Fruit fly (Drosophila melanogaster): ENCODE results near the gene Krn.
A peak's percentile ranks its signal among the peaks of the same experiment; 100 is the strongest.

Gene Krn

dm6 chr3L:17668386-17668944, 14.4 kb upstream of the Krn start (continued):
- no peak for TF ChIP-seq YL-1 (GFP tag; optimal IDR thresholded peaks at IDR 0.05)
- TF ChIP-seq CG6813 (GFP tag; optimal IDR thresholded peaks at IDR 0.05): no peak
- no peak for TF ChIP-seq zen2 (GFP tag; IDR thresholded peaks at IDR 0.05; ENCODE audit: partially characterized antibody)
- 0 out of 3 replicates have a peak, but pooled peaks have one; percentile 55 for TF ChIP-seq CG2199 (GFP tag; IDR thresholded peaks at IDR 0.05)
- TF ChIP-seq CG15601 (tag; optimal IDR thresholded peaks at IDR 0.05): no peak
- no peak for TF ChIP-seq CG4854 (GFP tag; optimal IDR thresholded peaks at IDR 0.05)
- TF ChIP-seq CG13287 (GFP tag; IDR thresholded peaks at IDR 0.05; ENCODE audit: partially characterized antibody): no peak
- no peak for TF ChIP-seq Mad (GFP tag; optimal IDR thresholded peaks at IDR 0.05)
- TF ChIP-seq Stat92E (GFP tag; optimal IDR thresholded peaks at IDR 0.05): peak in 1 of 3 experiments; percentile 49
- no peak for TF ChIP-seq CG17568 (GFP tag; optimal IDR thresholded peaks at IDR 0.05)
- TF ChIP-seq hkb (optimal IDR thresholded peaks at IDR 0.05): no peak
- TF ChIP-seq hkb (GFP tag; IDR thresholded peaks at IDR 0.05): no peak
- no peak for TF ChIP-seq CG15696 (tag; optimal IDR thresholded peaks at IDR 0.05)
- peak; percentile 14 to 86 for TF ChIP-seq insv (GFP tag; optimal IDR thresholded peaks at IDR 0.05)
- TF ChIP-seq Poxn (GFP tag; IDR thresholded peaks at IDR 0.05): no peak
- TF ChIP-seq chm (GFP tag; IDR thresholded peaks at IDR 0.05): peak; percentile 53; the same call in 1 of the 2 replicates
- no peak for TF ChIP-seq az2 (GFP tag; optimal IDR thresholded peaks at IDR 0.05)
- peak; percentile 61 for TF ChIP-seq sqz (GFP tag; optimal IDR thresholded peaks at IDR 0.05)
- no peak for TF ChIP-seq CG10565 (GFP tag; optimal IDR thresholded peaks at IDR 0.05)
- no peak for TF ChIP-seq Hand (GFP tag; optimal IDR thresholded peaks at IDR 0.05)
- TF ChIP-seq CG2678 (tag; optimal IDR thresholded peaks at IDR 0.05): no peak
- TF ChIP-seq Hsf (GFP tag; optimal IDR thresholded peaks at IDR 0.05): no peak
- no peak for TF ChIP-seq Optix (GFP tag; IDR thresholded peaks at IDR 0.05)
- TF ChIP-seq psq (GFP tag; optimal IDR thresholded peaks at IDR 0.05): no peak
- TF ChIP-seq CG34224 (GFP tag; IDR thresholded peaks at IDR 0.05; ENCODE audit: partially characterized antibody): no peak
- no peak for TF ChIP-seq CG16815 (GFP tag; optimal IDR thresholded peaks at IDR 0.05)
- TF ChIP-seq Elba2 (GFP tag; optimal IDR thresholded peaks at IDR 0.05): peak; percentile 94
- TF ChIP-seq CG12155 (GFP tag; optimal IDR thresholded peaks at IDR 0.05): no peak
- TF ChIP-seq Vsx1 (GFP tag; optimal IDR thresholded peaks at IDR 0.05): no peak
- TF ChIP-seq NC2α (GFP tag; optimal IDR thresholded peaks at IDR 0.05): no peak
- TF ChIP-seq Pdp1 (GFP tag; optimal IDR thresholded peaks at IDR 0.05): peak in 1 of 2 experiments; percentile 58
- TF ChIP-seq gsb-n (tag; optimal IDR thresholded peaks at IDR 0.05): no peak
- TF ChIP-seq E2f2 (GFP tag; IDR thresholded peaks at IDR 0.05): no peak
- no peak for TF ChIP-seq bcd (GFP tag; optimal IDR thresholded peaks at IDR 0.05)
- peak in 1 of 2 experiments; percentile 7 for TF ChIP-seq Trl (optimal IDR thresholded peaks at IDR 0.05)
- TF ChIP-seq Trl (GFP tag; optimal IDR thresholded peaks at IDR 0.05): no peak
- no peak for TF ChIP-seq CG9876 (GFP tag; optimal IDR thresholded peaks at IDR 0.05)
- TF ChIP-seq Lpt (GFP tag; optimal IDR thresholded peaks at IDR 0.05): no peak

dm6 chr3L:17667642-17668362, 13.7 kb upstream of the Krn start:
- TF ChIP-seq Ada2b (GFP tag; IDR thresholded peaks at IDR 0.05) (no peak), Dfd (GFP tag; optimal IDR thresholded peaks at IDR 0.05) (no peak), CG9817 (tag; optimal IDR thresholded peaks at IDR 0.05) (no peak), CG3163 (GFP tag; optimal IDR thresholded peaks at IDR 0.05) (no peak), gem (tag; optimal IDR thresholded peaks at IDR 0.05) (peak; percentile 10), CG14965 (GFP tag; optimal IDR thresholded peaks at IDR 0.05; ENCODE audit: borderline replicate concordance) (no peak), Trl (optimal IDR thresholded peaks at IDR 0.05) (peak; percentile 19 to 54), Trl (GFP tag; optimal IDR thresholded peaks at IDR 0.05) (no peak), CG15011 (GFP tag; optimal IDR thresholded peaks at IDR 0.05) (no peak), fd64A (GFP tag; optimal IDR thresholded peaks at IDR 0.05) (no peak), CG8924 (tag; optimal IDR thresholded peaks at IDR 0.05) (no peak), stc (GFP tag; IDR thresholded peaks at IDR 0.05) (no peak), CG17385 (GFP tag; optimal IDR thresholded peaks at IDR 0.05) (no peak), CG32532 (GFP tag; IDR thresholded peaks at IDR 0.05) (no peak), tup (GFP tag; optimal IDR thresholded peaks at IDR 0.05) (no peak)

Data from whole organism, embryonic.